Fruit fly (Drosophila melanogaster): ENCODE results near the gene sima.

sima gene

dm6 chr3R:30091795-30092699 is 33.9 kb downstream of the sima start:
- TF ChIP-seq fkh (GFP tag; optimal IDR thresholded peaks at IDR 0.05) (no peak), Sox14 (GFP tag; optimal IDR thresholded peaks at IDR 0.05) (no peak), OdsH (GFP tag; optimal IDR thresholded peaks at IDR 0.05) (no peak), CG10669 (GFP tag; optimal IDR thresholded peaks at IDR 0.05) (no peak), vri (GFP tag; optimal IDR thresholded peaks at IDR 0.05) (no peak), Eip93F (GFP tag; optimal IDR thresholded peaks at IDR 0.05) (no peak), CG16779 (tag; optimal IDR thresholded peaks at IDR 0.05) (no peak), Lpt (GFP tag; optimal IDR thresholded peaks at IDR 0.05) (no peak), CG7368 (GFP tag; optimal IDR thresholded peaks at IDR 0.05) (no peak), Hr38 (GFP tag; optimal IDR thresholded peaks at IDR 0.05) (no peak), Smox (GFP tag; optimal IDR thresholded peaks at IDR 0.05) (no peak), Sox102F (GFP tag; optimal IDR thresholded peaks at IDR 0.05) (no peak), Met (GFP tag; optimal IDR thresholded peaks at IDR 0.05) (no peak), CG3919 (GFP tag; optimal IDR thresholded peaks at IDR 0.05) (no peak), CG10631 (GFP tag; optimal IDR thresholded peaks at IDR 0.05) (no peak), Ets21C (GFP tag; optimal IDR thresholded peaks at IDR 0.05) (no peak), fd85E (GFP tag; optimal IDR thresholded peaks at IDR 0.05) (no peak), CG8319 (GFP tag; optimal IDR thresholded peaks at IDR 0.05) (no peak)

dm6 chr3R:30092700-30093044 is 34.6 kb downstream of the sima start:
- TF ChIP-seq achi (GFP tag; optimal IDR thresholded peaks at IDR 0.05) (peak; percentile 57), esn (GFP tag; optimal IDR thresholded peaks at IDR 0.05) (peak; percentile 38), CG8632 (GFP tag; optimal IDR thresholded peaks at IDR 0.05) (no peak), CG31627 (GFP tag; optimal IDR thresholded peaks at IDR 0.05) (peak; percentile 51), CG6808 (GFP tag; optimal IDR thresholded peaks at IDR 0.05) (no peak), topi (GFP tag; optimal IDR thresholded peaks at IDR 0.05) (peak; percentile 49), vri (GFP tag; optimal IDR thresholded peaks at IDR 0.05) (peak; percentile 9), CG3919 (GFP tag; optimal IDR thresholded peaks at IDR 0.05) (peak; percentile 57), CG11902 (GFP tag; optimal IDR thresholded peaks at IDR 0.05) (peak; percentile 30), CG15336 (GFP tag; IDR thresholded peaks at IDR 0.05) (peak; percentile 84), Hr4 (GFP tag; optimal IDR thresholded peaks at IDR 0.05) (peak; percentile 88), salr (GFP tag; optimal IDR thresholded peaks at IDR 0.05) (peak in 1 of 2 experiments; percentile 62), CG34406 (GFP tag; optimal IDR thresholded peaks at IDR 0.05) (peak; percentile 23), Ets96B (tag; optimal IDR thresholded peaks at IDR 0.05) (no peak), Smox (GFP tag; optimal IDR thresholded peaks at IDR 0.05) (peak; percentile 20), CG9139 (GFP tag; optimal IDR thresholded peaks at IDR 0.05) (no peak), CG4318 (GFP tag; optimal IDR thresholded peaks at IDR 0.05) (peak; percentile 62), CG11762 (GFP tag; optimal IDR thresholded peaks at IDR 0.05; ENCODE audit: insufficient read depth) (no peak), CG11294 (GFP tag; IDR thresholded peaks at IDR 0.05) (peak; percentile 55), CG7368 (GFP tag; optimal IDR thresholded peaks at IDR 0.05) (peak; percentile 4), Eip78C (GFP tag) (peak; percentile 86), ss (GFP tag; optimal IDR thresholded peaks at IDR 0.05) (no peak), CG32006 (GFP tag; optimal IDR thresholded peaks at IDR 0.05) (peak; percentile 85), OdsH (GFP tag; optimal IDR thresholded peaks at IDR 0.05) (peak; percentile 71), CG6276 (GFP tag; optimal IDR thresholded peaks at IDR 0.05) (peak; percentile 54), cyc (GFP tag; optimal IDR thresholded peaks at IDR 0.05) (peak; percentile 41), fd85E (GFP tag; optimal IDR thresholded peaks at IDR 0.05) (no peak), net (GFP tag; optimal IDR thresholded peaks at IDR 0.05) (peak; percentile 53), Eip93F (GFP tag; optimal IDR thresholded peaks at IDR 0.05) (no peak), Sox14 (GFP tag; optimal IDR thresholded peaks at IDR 0.05) (peak; percentile 31), Met (GFP tag; optimal IDR thresholded peaks at IDR 0.05) (peak; percentile 46), CG8119 (GFP tag; IDR thresholded peaks at IDR 0.05) (peak; percentile 79), Hr38 (GFP tag; optimal IDR thresholded peaks at IDR 0.05) (no peak), eg (GFP tag; IDR thresholded peaks at IDR 0.05) (peak; percentile 85), CG10669 (GFP tag; optimal IDR thresholded peaks at IDR 0.05) (no peak), Sox15 (GFP tag; optimal IDR thresholded peaks at IDR 0.05) (no peak), Gug (GFP tag; IDR thresholded peaks at IDR 0.05) (0 out of 2 replicates have a peak, but pooled peaks have one; percentile 40), CG16779 (tag; optimal IDR thresholded peaks at IDR 0.05) (no peak), Hr39 (GFP tag; optimal IDR thresholded peaks at IDR 0.05) (peak; percentile 61), fd59A (GFP tag; optimal IDR thresholded peaks at IDR 0.05) (no peak), CG1621 (tag; optimal IDR thresholded peaks at IDR 0.05) (no peak)
